Worm (Caenorhabditis elegans): Measurements from ENCODE around the gene sru-2.
A peak's percentile ranks its signal among the peaks of the same experiment; 100 is the strongest.

sru-2 gene

ce11 chrIV:9485972-9486371 lies at the start of gene sru-2:
Gene sru-2 (plus strand): TSS chrIV:9486272.
- TF ChIP-seq cog-1 (tag; optimal IDR thresholded peaks at IDR 0.05), result no peak
- no peak for TF ChIP-seq tab-1 (GFP tag; IDR thresholded peaks at IDR 0.05)
- no peak for TF ChIP-seq ref-1 (GFP tag; conservative IDR thresholded peaks at IDR 0.05)
- TF ChIP-seq med-1 (GFP tag; optimal IDR thresholded peaks at IDR 0.05; ENCODE audit: insufficient read depth), result no peak
- no peak for TF ChIP-seq flt-1 (GFP tag; IDR thresholded peaks at IDR 0.05)
- TF ChIP-seq klf-2 (GFP tag; conservative IDR thresholded peaks at IDR 0.05), result no peak
- TF ChIP-seq T22C8.4 (GFP tag; IDR thresholded peaks at IDR 0.05), result no peak
- no peak for TF ChIP-seq ztf-29 (GFP tag; IDR thresholded peaks at IDR 0.05)
- TF ChIP-seq ztf-23 (GFP tag; IDR thresholded peaks at IDR 0.05), result no peak

- no peak for TF ChIP-seq flt-1 (GFP tag; IDR thresholded peaks at IDR 0.05)
- TF ChIP-seq cog-1 (tag; optimal IDR thresholded peaks at IDR 0.05), result no peak
- TF ChIP-seq med-1 (GFP tag; optimal IDR thresholded peaks at IDR 0.05; ENCODE audit: insufficient read depth), result no peak
- TF ChIP-seq ref-1 (GFP tag; conservative IDR thresholded peaks at IDR 0.05), result no peak
- TF ChIP-seq T22C8.4 (GFP tag; IDR thresholded peaks at IDR 0.05), result no peak
- TF ChIP-seq tab-1 (GFP tag; IDR thresholded peaks at IDR 0.05), result no peak
- no peak for TF ChIP-seq klf-2 (GFP tag; conservative IDR thresholded peaks at IDR 0.05)
- TF ChIP-seq ztf-29 (GFP tag; IDR thresholded peaks at IDR 0.05), result no peak
- no peak for TF ChIP-seq ztf-23 (GFP tag; IDR thresholded peaks at IDR 0.05)
Observed at ce11 chrIV:9438753-9439152, 47.3 kb upstream of the sru-2 start.

ce11 chrIV:9440880-9441336 lies 45.2 kb upstream of the sru-2 start, which contains the start of gene idh-1:
Gene idh-1 (minus strand): TSS chrIV:9441107.
- no peak for TF ChIP-seq ref-1 (GFP tag; conservative IDR thresholded peaks at IDR 0.05)
- TF ChIP-seq cog-1 (tag; optimal IDR thresholded peaks at IDR 0.05), result no peak
- no peak for TF ChIP-seq ztf-23 (GFP tag; IDR thresholded peaks at IDR 0.05)
- no peak for TF ChIP-seq flt-1 (GFP tag; IDR thresholded peaks at IDR 0.05)
- no peak for TF ChIP-seq klf-2 (GFP tag; conservative IDR thresholded peaks at IDR 0.05)
- no peak for TF ChIP-seq tab-1 (GFP tag; IDR thresholded peaks at IDR 0.05)
- TF ChIP-seq T22C8.4 (GFP tag; IDR thresholded peaks at IDR 0.05), result no peak
- TF ChIP-seq med-1 (GFP tag; optimal IDR thresholded peaks at IDR 0.05; ENCODE audit: insufficient read depth), result no peak
- TF ChIP-seq ztf-29 (GFP tag; IDR thresholded peaks at IDR 0.05), result no peak

ce11 chrIV:9441391-9441790 lies 44.7 kb upstream of the sru-2 start:
- TF ChIP-seq ztf-23 (GFP tag; IDR thresholded peaks at IDR 0.05) (no peak), ztf-29 (GFP tag; IDR thresholded peaks at IDR 0.05) (no peak), med-1 (GFP tag; optimal IDR thresholded peaks at IDR 0.05; ENCODE audit: insufficient read depth) (no peak)

- TF ChIP-seq klf-2 (GFP tag; conservative IDR thresholded peaks at IDR 0.05), result 0 out of 2 replicates have a peak, but pooled peaks have one; percentile 21
- no peak for TF ChIP-seq med-1 (GFP tag; optimal IDR thresholded peaks at IDR 0.05; ENCODE audit: insufficient read depth)
Observed at ce11 chrIV:9442106-9442532, 44.0 kb upstream of the sru-2 start.

ce11 chrIV:9443940-9444339 lies 42.1 kb upstream of the sru-2 start, which contains the start of gene F38E11.9:
Gene F38E11.9 (minus strand): TSS chrIV:9444040.
- TF ChIP-seq cog-1 (tag; optimal IDR thresholded peaks at IDR 0.05) (no peak), flt-1 (GFP tag; IDR thresholded peaks at IDR 0.05) (no peak), ref-1 (GFP tag; conservative IDR thresholded peaks at IDR 0.05) (no peak), tab-1 (GFP tag; IDR thresholded peaks at IDR 0.05) (no peak), med-1 (GFP tag; optimal IDR thresholded peaks at IDR 0.05; ENCODE audit: insufficient read depth) (no peak), ztf-29 (GFP tag; IDR thresholded peaks at IDR 0.05) (no peak), T22C8.4 (GFP tag; IDR thresholded peaks at IDR 0.05) (no peak), ztf-23 (GFP tag; IDR thresholded peaks at IDR 0.05) (no peak)

ce11 chrIV:9444417-9445026 lies 41.5 kb upstream of the sru-2 start:
- TF ChIP-seq flt-1 (GFP tag; IDR thresholded peaks at IDR 0.05) (peak; percentile 78; the same call in 1 of the 2 replicates), tab-1 (GFP tag; IDR thresholded peaks at IDR 0.05) (no peak; the same call in 1 of the 2 replicates), ztf-29 (GFP tag; IDR thresholded peaks at IDR 0.05) (no peak), klf-2 (GFP tag; conservative IDR thresholded peaks at IDR 0.05) (no peak), T22C8.4 (GFP tag; IDR thresholded peaks at IDR 0.05) (no peak), med-1 (GFP tag; optimal IDR thresholded peaks at IDR 0.05; ENCODE audit: insufficient read depth) (no peak), ztf-23 (GFP tag; IDR thresholded peaks at IDR 0.05) (0 out of 2 replicates have a peak, but pooled peaks have one; percentile 10), ref-1 (GFP tag; conservative IDR thresholded peaks at IDR 0.05) (no peak), cog-1 (tag; optimal IDR thresholded peaks at IDR 0.05) (peak; percentile 76)

- TF ChIP-seq klf-2 (GFP tag; conservative IDR thresholded peaks at IDR 0.05) (no peak), T22C8.4 (GFP tag; IDR thresholded peaks at IDR 0.05) (no peak), med-1 (GFP tag; optimal IDR thresholded peaks at IDR 0.05; ENCODE audit: insufficient read depth) (no peak), ref-1 (GFP tag; conservative IDR thresholded peaks at IDR 0.05) (no peak), cog-1 (tag; optimal IDR thresholded peaks at IDR 0.05) (no peak), ztf-29 (GFP tag; IDR thresholded peaks at IDR 0.05) (no peak), tab-1 (GFP tag; IDR thresholded peaks at IDR 0.05) (no peak), flt-1 (GFP tag; IDR thresholded peaks at IDR 0.05) (no peak), ztf-23 (GFP tag; IDR thresholded peaks at IDR 0.05) (no peak)
Observed at ce11 chrIV:9445407-9445806, 40.7 kb upstream of the sru-2 start, which contains the start of gene hsp-12.3. Gene hsp-12.3 (minus strand): TSS chrIV:9445507.

ce11 chrIV:9447209-9447608 lies 38.9 kb upstream of the sru-2 start, which contains the start of gene hsp-12.6:
Gene hsp-12.6 (minus strand): TSS chrIV:9447228.
- TF ChIP-seq cog-1 (tag; optimal IDR thresholded peaks at IDR 0.05), result no peak
- TF ChIP-seq med-1 (GFP tag; optimal IDR thresholded peaks at IDR 0.05; ENCODE audit: insufficient read depth), result no peak
- no peak for TF ChIP-seq T22C8.4 (GFP tag; IDR thresholded peaks at IDR 0.05)
- TF ChIP-seq klf-2 (GFP tag; conservative IDR thresholded peaks at IDR 0.05), result no peak
- no peak for TF ChIP-seq tab-1 (GFP tag; IDR thresholded peaks at IDR 0.05)
- no peak for TF ChIP-seq flt-1 (GFP tag; IDR thresholded peaks at IDR 0.05)
- no peak for TF ChIP-seq ztf-23 (GFP tag; IDR thresholded peaks at IDR 0.05)
- TF ChIP-seq ztf-29 (GFP tag; IDR thresholded peaks at IDR 0.05), result no peak
- TF ChIP-seq ref-1 (GFP tag; conservative IDR thresholded peaks at IDR 0.05), result no peak

ce11 chrIV:9450375-9450774 lies 35.7 kb upstream of the sru-2 start, which contains the start of gene cpin-1:
Gene cpin-1 (plus strand): TSS chrIV:9450675.
- TF ChIP-seq T22C8.4 (GFP tag; IDR thresholded peaks at IDR 0.05), result no peak
- TF ChIP-seq cog-1 (tag; optimal IDR thresholded peaks at IDR 0.05), result no peak
- no peak for TF ChIP-seq ref-1 (GFP tag; conservative IDR thresholded peaks at IDR 0.05)
- no peak for TF ChIP-seq klf-2 (GFP tag; conservative IDR thresholded peaks at IDR 0.05)
- TF ChIP-seq flt-1 (GFP tag; IDR thresholded peaks at IDR 0.05), result no peak
